Worm (Caenorhabditis elegans) whole organism, early embryonic: ENCODE data around the gene srab-21.

Source experiments
- B0310.2 ChIP-seq: sonication (generic microtip); optimal IDR thresholded peaks from 2 replicates; lab custom pipeline; 2016; ENCODE audit warnings: mild to moderate bottlenecking, missing genetic modification characterization, missing compliant biosample characterization
- F13C5.2 ChIP-seq: sonication (generic microtip); optimal IDR thresholded peaks from 2 replicates; lab custom pipeline; 2017; ENCODE audit warnings: mild to moderate bottlenecking, missing genetic modification characterization, inconsistent platforms, missing compliant biosample characterization
- aly-1 ChIP-seq: sonication (generic microtip); optimal IDR thresholded peaks from 2 replicates; lab custom pipeline; 2016; ENCODE audit warnings: missing genetic modification characterization, missing compliant biosample characterization
- ama-1 ChIP-seq: fragments of 150-350 bp; optimal IDR thresholded peaks from 2 replicates; lab custom pipeline; 2014
- ceh-13 ChIP-seq: fragments of 200-800 bp; sonication (Bioruptor generic); optimal IDR thresholded peaks from 2 replicates; lab custom pipeline; 2018; ENCODE audit warnings: mild to moderate bottlenecking, missing genetic modification characterization, missing compliant biosample characterization
- ceh-36 ChIP-seq: sonication (generic microtip); optimal IDR thresholded peaks from 2 replicates; lab custom pipeline; 2016; ENCODE audit warnings: missing genetic modification characterization, inconsistent platforms, missing compliant biosample characterization
- ets-7 ChIP-seq: sonication (generic microtip); optimal IDR thresholded peaks from 2 replicates; lab custom pipeline; 2016; ENCODE audit warnings: missing genotype, missing genetic modification characterization, missing compliant biosample characterization
- flt-1 ChIP-seq: fragments of 200-800 bp; sonication (Bioruptor generic); IDR thresholded peaks from 2 replicates; pipeline ENCODE4 v1.3.6; 2022; ENCODE audit warnings: missing genetic modification characterization, missing compliant biosample characterization
- hmbx-1 ChIP-seq: sonication (generic microtip); optimal IDR thresholded peaks from 2 replicates; lab custom pipeline; 2016; ENCODE audit warnings: mild to moderate bottlenecking, missing genetic modification characterization, missing compliant biosample characterization
- hmg-4 ChIP-seq: fragments of 200-800 bp; sonication (Bioruptor generic); optimal IDR thresholded peaks from 2 replicates; lab custom pipeline; 2018; ENCODE audit warnings: mild to moderate bottlenecking, missing genetic modification characterization, missing compliant biosample characterization
- hnd-1 ChIP-seq: sonication (generic microtip); optimal IDR thresholded peaks from 2 replicates; lab custom pipeline; 2016; ENCODE audit warnings: missing genetic modification characterization, missing compliant biosample characterization
- pes-1 ChIP-seq: fragments of 200-800 bp; sonication (Bioruptor generic); IDR thresholded peaks from 2 replicates; pipeline ENCODE4 v1.3.6; 2022; ENCODE audit warnings: missing genetic modification reagents, missing genetic modification characterization, missing compliant biosample characterization
- scrt-1 ChIP-seq: fragments of 200-800 bp; sonication (Bioruptor generic); IDR thresholded peaks from 2 replicates; pipeline ENCODE4 v1.3.6; 2022; ENCODE audit warnings: missing genetic modification characterization, missing compliant biosample characterization
- sea-1 ChIP-seq: fragments of 200-800 bp; sonication (Bioruptor generic); conservative IDR thresholded peaks from 2 replicates; pipeline ENCODE4 v1.3.6; 2022; ENCODE audit warnings: missing genetic modification characterization, missing compliant biosample characterization
- tbx-11 ChIP-seq: fragments of 200-800 bp; sonication (Bioruptor generic); IDR thresholded peaks from 2 replicates; pipeline ENCODE4 v1.3.6; 2022; ENCODE audit warnings: missing genetic modification characterization, missing compliant biosample characterization
- tbx-37 ChIP-seq: fragments of 200-800 bp; sonication (Bioruptor generic); conservative IDR thresholded peaks from 2 replicates; pipeline ENCODE4 v1.3.6; 2022; ENCODE audit warnings: missing genetic modification reagents, missing genetic modification characterization, missing compliant biosample characterization
- tra-4 ChIP-seq: sonication (generic microtip); optimal IDR thresholded peaks from 2 replicates; lab custom pipeline; 2017; ENCODE audit warnings: missing genetic modification characterization, missing compliant biosample characterization

srab-21 gene

DNA sequence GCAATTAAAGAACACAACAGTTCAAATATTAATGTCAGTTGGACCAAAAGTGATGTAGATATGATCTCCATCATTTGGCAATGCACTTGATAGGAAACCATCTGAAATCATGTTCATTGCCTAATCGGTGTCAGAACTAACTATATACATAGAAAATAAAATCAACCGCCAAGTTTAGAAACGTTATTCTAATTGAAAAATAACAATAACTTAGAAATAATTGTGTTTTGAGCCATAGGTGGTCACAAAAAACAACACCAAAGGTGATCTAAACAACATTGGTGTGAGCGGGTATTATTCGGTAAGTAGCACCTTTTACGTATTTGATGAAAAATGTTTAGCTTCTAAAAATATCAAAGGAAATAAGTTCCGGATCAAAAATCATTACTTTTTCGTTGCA, at the start of gene srab-21:
srab-21 (minus strand) TSS at position 101 of the 400 bp plus-strand sequence.
- no peak for TF ChIP-seq flt-1
- no peak for TF ChIP-seq scrt-1
- no peak for TF ChIP-seq ets-7 (tag; lab: Kevin White, UChicago)
- no peak for TF ChIP-seq ceh-13 (GFP tag; lab: Kevin White, UChicago)
- no peak for TF ChIP-seq ceh-36 (tag; lab: Kevin White, UChicago)
- TF ChIP-seq sea-1 (GFP tag; lab: Robert Waterston, UW): no peak
- TF ChIP-seq ama-1 (lab: Kevin White, UChicago): no peak
- no peak for TF ChIP-seq tbx-37 (GFP tag; lab: Robert Waterston, UW)

DNA sequence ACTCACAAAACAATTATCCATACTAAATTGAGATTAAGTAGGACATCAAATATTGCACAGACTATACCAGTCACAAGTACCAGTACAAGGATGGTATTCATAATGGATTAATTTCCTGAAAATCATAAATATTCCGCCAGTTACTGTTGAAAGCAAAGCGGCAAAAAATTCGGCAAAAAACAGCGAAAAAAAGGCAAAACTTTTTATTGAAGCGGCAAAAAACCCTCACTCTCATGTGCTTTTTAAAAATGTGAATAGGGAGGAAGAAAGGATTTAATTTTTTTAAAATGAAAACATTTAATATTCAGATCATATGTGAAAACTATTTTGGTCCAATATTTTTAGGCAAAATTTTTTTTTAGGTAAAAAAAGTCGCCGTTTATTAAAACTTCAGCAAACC, 46.5 kb upstream of the srab-21 start, which contains the start of gene srbc-29:
srbc-29 (minus strand) TSS at position 101 of the 400 bp plus-strand sequence.
- TF ChIP-seq hnd-1 (no peak), hmbx-1 (tag; lab: Kevin White, UChicago) (no peak), F13C5.2 (tag; lab: Kevin White, UChicago) (no peak), ceh-36 (tag; lab: Kevin White, UChicago) (no peak), ets-7 (tag; lab: Kevin White, UChicago) (no peak), scrt-1 (no peak), ceh-13 (GFP tag; lab: Kevin White, UChicago) (no peak), pes-1 (GFP tag; lab: Robert Waterston, UW) (no peak), B0310.2 (tag; lab: Kevin White, UChicago) (no peak), flt-1 (no peak), ama-1 (lab: Kevin White, UChicago) (no peak), tbx-11 (GFP tag; lab: Robert Waterston, UW) (no peak), tra-4 (tag; lab: Kevin White, UChicago) (no peak), aly-1 (tag; lab: Kevin White, UChicago) (no peak), hmg-4 (no peak), tbx-37 (GFP tag; lab: Robert Waterston, UW) (no peak)

DNA sequence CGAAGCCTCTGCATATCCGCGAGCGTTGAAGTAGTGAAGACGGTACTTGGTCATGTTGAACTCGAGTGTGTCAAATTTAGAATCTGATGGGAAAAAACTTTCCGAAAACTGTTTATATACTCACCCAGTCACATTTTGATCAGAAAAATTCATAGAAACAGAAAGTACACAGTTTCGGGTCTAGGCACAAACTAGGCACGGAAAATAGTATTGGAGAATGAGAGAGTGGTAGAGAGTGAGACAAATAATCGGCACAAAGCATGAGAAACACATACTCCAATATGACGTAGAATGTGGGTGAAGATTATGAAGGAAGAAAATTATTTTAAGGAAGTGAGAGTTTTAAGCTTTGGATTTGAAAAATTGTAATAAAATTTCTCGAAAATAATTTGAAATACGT, 44.2 kb upstream of the srab-21 start, which contains the start of gene gst-33:
gst-33 (minus strand) TSS at position 127 of the 400 bp plus-strand sequence.
- TF ChIP-seq pes-1 (GFP tag; lab: Robert Waterston, UW): no peak
- no peak for TF ChIP-seq hnd-1
- TF ChIP-seq tbx-11 (GFP tag; lab: Robert Waterston, UW): no peak
- no peak for TF ChIP-seq tra-4 (tag; lab: Kevin White, UChicago)
- no peak for TF ChIP-seq scrt-1
- no peak for TF ChIP-seq ceh-13 (GFP tag; lab: Kevin White, UChicago)
- TF ChIP-seq B0310.2 (tag; lab: Kevin White, UChicago): no peak
- no peak for TF ChIP-seq flt-1
- no peak for TF ChIP-seq F13C5.2 (tag; lab: Kevin White, UChicago)
- no peak for TF ChIP-seq tbx-37 (GFP tag; lab: Robert Waterston, UW)
- TF ChIP-seq ets-7 (tag; lab: Kevin White, UChicago): no peak
- no peak for TF ChIP-seq sea-1 (GFP tag; lab: Robert Waterston, UW)
- TF ChIP-seq ceh-36 (tag; lab: Kevin White, UChicago): no peak
- TF ChIP-seq aly-1 (tag; lab: Kevin White, UChicago): no peak
- TF ChIP-seq hmg-4: no peak
- TF ChIP-seq ama-1 (lab: Kevin White, UChicago): no peak
- TF ChIP-seq hmbx-1 (tag; lab: Kevin White, UChicago): no peak

DNA sequence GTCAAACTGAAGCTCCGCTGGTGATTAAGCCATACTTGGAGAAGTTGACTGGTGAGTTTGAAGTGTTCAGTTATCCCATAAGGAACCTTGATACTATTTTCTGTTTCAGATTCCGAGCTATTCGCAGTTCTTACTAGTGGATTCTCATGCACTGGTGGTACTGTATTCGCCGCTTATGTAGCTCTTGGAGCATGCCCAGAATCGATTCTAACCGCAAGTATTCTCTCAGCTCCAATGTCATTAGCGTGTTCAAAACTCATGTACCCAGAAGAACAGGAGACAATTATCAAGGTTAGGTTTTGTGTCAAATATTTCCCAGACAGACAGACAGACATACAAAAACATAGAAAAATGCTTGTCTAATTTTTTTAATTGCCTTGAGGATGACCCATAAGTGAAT, 40.7 kb upstream of the srab-21 start:
- no peak for TF ChIP-seq tbx-37 (GFP tag; lab: Robert Waterston, UW)
- TF ChIP-seq sea-1 (GFP tag; lab: Robert Waterston, UW): no peak
- no peak for TF ChIP-seq tbx-11 (GFP tag; lab: Robert Waterston, UW)
- TF ChIP-seq B0310.2 (tag; lab: Kevin White, UChicago): no peak
- no peak for TF ChIP-seq hnd-1
- no peak for TF ChIP-seq hmg-4
- TF ChIP-seq tra-4 (tag; lab: Kevin White, UChicago): no peak

DNA sequence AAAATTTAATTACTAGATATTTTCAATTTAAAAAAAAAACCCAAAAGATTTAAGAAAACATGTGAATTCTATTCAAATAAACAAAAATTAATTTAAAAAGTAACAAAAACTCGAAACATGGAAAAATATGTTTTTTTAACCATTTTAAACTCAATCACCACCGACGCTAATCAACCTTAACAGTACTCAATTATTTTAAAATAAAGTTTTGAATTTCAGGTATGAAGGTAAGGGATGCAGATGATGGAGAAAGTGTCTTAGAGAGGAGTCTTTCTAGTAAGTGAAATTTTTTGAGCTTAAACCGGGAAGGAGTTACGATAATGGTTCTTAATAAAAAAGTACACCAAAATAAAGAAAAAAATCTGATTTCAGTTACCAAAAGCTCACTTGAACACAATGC, 39.3 kb upstream of the srab-21 start, which contains the start of gene slc-28.1:
slc-28.1 (plus strand) TSS at position 301 of the 400 bp plus-strand sequence.
- TF ChIP-seq ceh-13 (GFP tag; lab: Kevin White, UChicago) (no peak), hmg-4 (no peak), ceh-36 (tag; lab: Kevin White, UChicago) (no peak), ets-7 (tag; lab: Kevin White, UChicago) (no peak), ama-1 (lab: Kevin White, UChicago) (no peak), tbx-37 (GFP tag; lab: Robert Waterston, UW) (no peak), B0310.2 (tag; lab: Kevin White, UChicago) (no peak), sea-1 (GFP tag; lab: Robert Waterston, UW) (no peak), hnd-1 (no peak), tra-4 (tag; lab: Kevin White, UChicago) (no peak), aly-1 (tag; lab: Kevin White, UChicago) (no peak), hmbx-1 (tag; lab: Kevin White, UChicago) (no peak)

DNA sequence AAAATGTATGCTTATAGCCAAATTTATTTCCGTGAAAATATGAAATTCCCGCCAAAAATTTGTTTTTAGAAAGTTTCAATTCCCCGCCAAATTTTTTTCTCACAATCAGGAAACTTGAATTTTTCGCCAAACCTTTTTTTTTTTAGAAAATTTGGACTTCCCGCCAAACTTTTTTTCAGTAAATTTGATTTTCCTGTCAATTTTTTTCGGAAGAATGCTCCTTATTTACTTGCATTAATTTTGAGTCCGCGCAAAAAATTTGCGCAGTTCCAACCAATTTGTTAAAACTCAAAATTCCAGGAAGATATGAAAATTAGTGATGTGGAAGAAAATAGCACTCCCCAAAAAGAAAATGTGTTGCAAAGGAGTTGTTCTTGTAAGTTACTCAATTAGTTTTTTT, 35.7 kb upstream of the srab-21 start, which contains the start of gene slc-28.2:
slc-28.2 (plus strand) TSS at position 301 of the 400 bp plus-strand sequence.
- TF ChIP-seq sea-1 (GFP tag; lab: Robert Waterston, UW): no peak
- TF ChIP-seq ceh-13 (GFP tag; lab: Kevin White, UChicago): no peak

DNA sequence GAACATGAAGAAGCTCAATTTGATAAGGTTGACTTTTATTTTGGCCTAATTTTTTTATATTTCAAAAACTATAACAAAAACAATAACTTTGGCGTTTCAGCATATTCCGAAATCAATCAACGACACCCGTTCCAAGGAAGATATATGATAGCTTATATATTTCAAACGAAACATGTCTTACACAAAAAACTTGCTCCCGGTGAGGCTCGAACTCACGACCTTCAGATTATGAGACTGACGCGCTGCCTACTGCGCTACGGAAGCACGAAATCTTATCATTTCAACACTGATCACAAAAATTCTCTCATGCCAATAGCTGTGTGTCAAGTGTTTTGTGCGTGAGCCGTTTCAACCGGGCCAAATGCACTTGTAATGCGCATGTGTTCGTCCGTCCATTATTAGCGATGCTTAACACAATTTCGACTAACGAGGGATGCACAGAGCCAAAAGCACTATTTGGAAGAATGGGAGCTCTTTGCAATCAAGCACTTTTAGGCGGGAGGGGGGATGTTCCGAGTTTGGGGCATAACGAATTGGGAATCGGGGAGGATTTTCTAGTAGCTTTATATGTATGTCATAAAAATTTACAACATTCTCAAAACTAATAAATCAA, 31.0 kb upstream of the srab-21 start:
- TF ChIP-seq aly-1 (tag; lab: Kevin White, UChicago): no peak
- TF ChIP-seq tra-4 (tag; lab: Kevin White, UChicago): peak; percentile 3
- TF ChIP-seq ets-7 (tag; lab: Kevin White, UChicago): no peak
- TF ChIP-seq F13C5.2 (tag; lab: Kevin White, UChicago): no peak
- TF ChIP-seq ceh-13 (GFP tag; lab: Kevin White, UChicago): no peak
